Fruit fly (Drosophila melanogaster) whole organism, embryonic: ENCODE measurements around the gene CG8066.

ENCODE experiments used
- B-H2 ChIP-seq: fragments of 200-800 bp; sonication (Bioruptor generic); optimal IDR thresholded peaks from 2 replicates; lab custom pipeline; 2018; ENCODE audit warnings: missing biosample characterization, mild to moderate bottlenecking, missing genetic modification characterization
- BtbVII ChIP-seq: fragments of 200-800 bp; sonication (Bioruptor generic); optimal IDR thresholded peaks from 3 replicates; lab custom pipeline; 2017; ENCODE audit warnings: missing biosample characterization, mild to moderate bottlenecking, missing genetic modification characterization
- CG10431 ChIP-seq: fragments of 200-800 bp; sonication (Bioruptor generic); optimal IDR thresholded peaks from 3 replicates; lab custom pipeline; 2018; ENCODE audit warnings: missing biosample characterization, mild to moderate bottlenecking, missing genetic modification characterization
- CG10565 ChIP-seq: fragments of 200-800 bp; sonication (Bioruptor generic); optimal IDR thresholded peaks from 3 replicates; lab custom pipeline; 2016; ENCODE audit warnings: missing biosample characterization, mild to moderate bottlenecking, missing genetic modification characterization
- CG12071 ChIP-seq: fragments of 200-800 bp; sonication (Bioruptor generic); optimal IDR thresholded peaks from 3 replicates; lab custom pipeline; 2018; ENCODE audit warnings: missing biosample characterization, mild to moderate bottlenecking, missing genetic modification characterization
- CG12299 ChIP-seq: fragments of 200-800 bp; sonication (Bioruptor generic); optimal IDR thresholded peaks from 2 replicates; lab custom pipeline; 2018; ENCODE audit warnings: missing biosample characterization, mild to moderate bottlenecking, missing genetic modification characterization
- CG16815 ChIP-seq: fragments of 200-800 bp; sonication (Bioruptor generic); optimal IDR thresholded peaks from 3 replicates; lab custom pipeline; 2017; ENCODE audit warnings: missing biosample characterization, mild to moderate bottlenecking, missing genetic modification characterization
- CG1832 ChIP-seq: fragments of 200-800 bp; sonication (Bioruptor generic); optimal IDR thresholded peaks from 2 replicates; lab custom pipeline; 2017; ENCODE audit warnings: missing biosample characterization, mild to moderate bottlenecking, missing genetic modification characterization, inconsistent platforms
- CG34224 ChIP-seq: fragments of 200-800 bp; sonication (Bioruptor generic); IDR thresholded peaks from 3 replicates; pipeline ENCODE4 v1.3.6; 2022; ENCODE audit warnings: missing biosample characterization, missing genetic modification characterization; ENCODE audit not compliant: partially characterized antibody
- CG3847 ChIP-seq: fragments of 200-800 bp; sonication (Bioruptor generic); IDR thresholded peaks from 2 replicates; pipeline ENCODE4 v1.3.6; 2022; ENCODE audit warnings: missing biosample characterization, missing genetic modification characterization
- CG4854 ChIP-seq: fragments of 200-800 bp; sonication (Bioruptor generic); optimal IDR thresholded peaks from 2 replicates; lab custom pipeline; 2016; ENCODE audit warnings: missing biosample characterization, missing genetic modification characterization, inconsistent platforms
- CG6654 ChIP-seq: fragments of 200-800 bp; sonication (Bioruptor generic); optimal IDR thresholded peaks from 2 replicates; lab custom pipeline; 2017; ENCODE audit warnings: missing biosample characterization, mild to moderate bottlenecking, missing genetic modification characterization
- CG6689 ChIP-seq: fragments of 200-800 bp; sonication (Bioruptor generic); IDR thresholded peaks from 2 replicates; pipeline ENCODE4 v1.3.6; 2022; ENCODE audit warnings: missing biosample characterization, missing genetic modification characterization
- CG6813 ChIP-seq: fragments of 200-800 bp; sonication (Bioruptor generic); optimal IDR thresholded peaks from 2 replicates; lab custom pipeline; 2017; ENCODE audit warnings: missing biosample characterization, missing genetic modification characterization, mild to moderate bottlenecking, moderate library complexity, missing genetic modification reagents
- CG7372 ChIP-seq: fragments of 200-800 bp; sonication (Bioruptor generic); IDR thresholded peaks from 2 replicates; pipeline ENCODE4 v1.3.6; 2022; ENCODE audit warnings: missing biosample characterization, missing genetic modification characterization
- CG8281 ChIP-seq: fragments of 200-800 bp; sonication (Bioruptor generic); optimal IDR thresholded peaks from 2 replicates; lab custom pipeline; 2018; ENCODE audit warnings: missing biosample characterization, mild to moderate bottlenecking, missing genetic modification characterization, moderate library complexity
- CG9215 ChIP-seq: fragments of 200-800 bp; sonication (Bioruptor generic); IDR thresholded peaks from 2 replicates; pipeline ENCODE4 v1.3.6; 2022; ENCODE audit warnings: missing biosample characterization, missing genetic modification characterization
- CG9797 ChIP-seq: fragments of 200-800 bp; sonication (Bioruptor generic); optimal IDR thresholded peaks from 3 replicates; lab custom pipeline; 2018; ENCODE audit warnings: missing biosample characterization, mild to moderate bottlenecking, missing genetic modification characterization
- Deaf1 ChIP-seq: fragments of 200-800 bp; optimal IDR thresholded peaks from 3 replicates; lab custom pipeline; 2019; ENCODE audit warnings: missing biosample characterization, mild to moderate bottlenecking, missing genetic modification characterization, moderate library complexity
- E2f2 ChIP-seq: fragments of 200-800 bp; sonication (Bioruptor generic); IDR thresholded peaks from 2 replicates; pipeline ENCODE4 v1.3.6; 2022; ENCODE audit warnings: missing biosample characterization, missing genetic modification characterization
- GATAe ChIP-seq: fragments of 200-800 bp; sonication (Bioruptor generic); conservative IDR thresholded peaks from 2 replicates; pipeline ENCODE4 v1.3.6; 2022; ENCODE audit warnings: missing biosample characterization, missing genetic modification characterization
- HHEX ChIP-seq: fragments of 200-800 bp; sonication (Bioruptor generic); optimal IDR thresholded peaks from 3 replicates; lab custom pipeline; 2017; ENCODE audit warnings: missing biosample characterization, mild to moderate bottlenecking, missing genetic modification characterization, missing genetic modification reagents
- HLHmδ ChIP-seq: fragments of 200-800 bp; sonication (Bioruptor generic); optimal IDR thresholded peaks from 2 replicates; lab custom pipeline; 2018; ENCODE audit warnings: missing biosample characterization, mild to moderate bottlenecking, missing genetic modification characterization, moderate library complexity
- Lpt ChIP-seq: fragments of >200 bp; optimal IDR thresholded peaks from 2 replicates; lab custom pipeline; 2018; ENCODE audit warnings: missing biosample characterization, missing genetic modification characterization
- MESR4 ChIP-seq: fragments of 200-800 bp; sonication (Bioruptor generic); optimal IDR thresholded peaks from 2 replicates; lab custom pipeline; 2018; ENCODE audit warnings: missing biosample characterization, mild to moderate bottlenecking, missing genetic modification characterization, moderate library complexity
- NC2β ChIP-seq: fragments of 200-800 bp; sonication (Bioruptor generic); optimal IDR thresholded peaks from 2 replicates; lab custom pipeline; 2016; ENCODE audit warnings: missing biosample characterization, missing genetic modification characterization
- Sin3A ChIP-seq: fragments of >200 bp; optimal IDR thresholded peaks from 2 replicates; lab custom pipeline; 2018
- YL-1 ChIP-seq: fragments of 200-800 bp; sonication (Bioruptor generic); optimal IDR thresholded peaks from 3 replicates; lab custom pipeline; 2017; ENCODE audit warnings: missing biosample characterization, mild to moderate bottlenecking, missing genetic modification characterization
- ac ChIP-seq: fragments of 200-800 bp; sonication (Bioruptor generic); optimal IDR thresholded peaks from 3 replicates; lab custom pipeline; 2017; ENCODE audit warnings: missing biosample characterization, mild to moderate bottlenecking, missing genetic modification characterization
- bab2 ChIP-seq: fragments of 200-800 bp; sonication (Bioruptor generic); optimal IDR thresholded peaks from 2 replicates; lab custom pipeline; 2016; ENCODE audit warnings: missing biosample characterization, missing genetic modification characterization
- da ChIP-seq: fragments of 200-800 bp; sonication (Bioruptor generic); optimal IDR thresholded peaks from 2 replicates; lab custom pipeline; 2016; ENCODE audit warnings: missing biosample characterization, missing genetic modification characterization
- dati ChIP-seq: fragments of 200-800 bp; sonication (Bioruptor generic); IDR thresholded peaks from 2 replicates; pipeline ENCODE4 v1.3.6; 2022; ENCODE audit warnings: missing biosample characterization, missing genetic modification characterization
- dysf ChIP-seq: fragments of 200-800 bp; sonication (Bioruptor generic); IDR thresholded peaks from 3 replicates; pipeline ENCODE4 v1.3.6; 2022; ENCODE audit warnings: missing biosample characterization, missing genetic modification characterization
- ems ChIP-seq: fragments of 200-800 bp; sonication (Bioruptor generic); optimal IDR thresholded peaks from 3 replicates; lab custom pipeline; 2016; ENCODE audit warnings: missing biosample characterization, missing genetic modification characterization
- ewg ChIP-seq: fragments of 200-800 bp; sonication (Bioruptor generic); optimal IDR thresholded peaks from 3 replicates; lab custom pipeline; 2017; ENCODE audit warnings: mild to moderate bottlenecking, missing biosample characterization, missing genetic modification reagents, missing genetic modification characterization
- gsb ChIP-seq: fragments of 200-800 bp; sonication (Bioruptor generic); IDR thresholded peaks from 2 replicates; pipeline ENCODE4 v1.3.6; 2022; ENCODE audit warnings: missing biosample characterization, missing genetic modification characterization
- gt ChIP-seq: fragments of 200-800 bp; sonication (Bioruptor generic); IDR thresholded peaks from 2 replicates; pipeline ENCODE4 v1.3.6; 2022; ENCODE audit warnings: missing biosample characterization, missing genetic modification characterization
- hbn ChIP-seq: fragments of 200-800 bp; sonication (Bioruptor generic); IDR thresholded peaks from 2 replicates; pipeline ENCODE4 v1.3.6; 2022; ENCODE audit warnings: missing biosample characterization, missing genetic modification characterization; ENCODE audit not compliant: partially characterized antibody
- knrl ChIP-seq: fragments of 200-800 bp; sonication (Bioruptor generic); IDR thresholded peaks from 3 replicates; pipeline ENCODE4 v1.3.6; 2022; ENCODE audit warnings: missing biosample characterization, missing genetic modification characterization; ENCODE audit not compliant: partially characterized antibody
- mirr ChIP-seq: fragments of 200-800 bp; sonication (Bioruptor generic); optimal IDR thresholded peaks from 3 replicates; lab custom pipeline; 2018; ENCODE audit warnings: missing biosample characterization, mild to moderate bottlenecking, missing genetic modification characterization
- nau ChIP-seq: fragments of 200-800 bp; sonication (Bioruptor generic); optimal IDR thresholded peaks from 3 replicates; lab custom pipeline; 2017; ENCODE audit warnings: missing biosample characterization, mild to moderate bottlenecking, missing genetic modification characterization, missing genetic modification reagents
- org-1 ChIP-seq: fragments of 200-800 bp; sonication (Bioruptor generic); optimal IDR thresholded peaks from 2 replicates; lab custom pipeline; 2017; ENCODE audit warnings: missing biosample characterization, missing genetic modification characterization
- psq ChIP-seq: fragments of 200-800 bp; sonication (Bioruptor generic); optimal IDR thresholded peaks from 2 replicates; lab custom pipeline; 2017; ENCODE audit warnings: missing biosample characterization, missing genetic modification characterization
- rib ChIP-seq: fragments of 200-800 bp; sonication (Bioruptor generic); IDR thresholded peaks from 2 replicates; pipeline ENCODE4 v1.3.6; 2022; ENCODE audit warnings: missing biosample characterization, missing genetic modification characterization
- scrt ChIP-seq: fragments of 200-800 bp; sonication (Bioruptor generic); optimal IDR thresholded peaks from 2 replicates; lab custom pipeline; 2018; ENCODE audit warnings: missing biosample characterization, mild to moderate bottlenecking, missing genetic modification characterization, moderate library complexity
- slou ChIP-seq: fragments of 200-800 bp; sonication (Bioruptor generic); optimal IDR thresholded peaks from 3 replicates; lab custom pipeline; 2016; ENCODE audit warnings: missing biosample characterization, missing genetic modification characterization
- twi ChIP-seq: fragments of 200-800 bp; optimal IDR thresholded peaks from 2 replicates; lab custom pipeline; 2019; ENCODE audit warnings: missing biosample characterization, mild to moderate bottlenecking, missing genetic modification characterization, moderate library complexity
- wdn ChIP-seq: fragments of 200-800 bp; sonication (Bioruptor generic); IDR thresholded peaks from 2 replicates; pipeline ENCODE4 v1.3.6; 2022; ENCODE audit warnings: missing biosample characterization, missing genetic modification characterization
- wor ChIP-seq: fragments of 200-800 bp; sonication (Bioruptor generic); IDR thresholded peaks from 2 replicates; pipeline ENCODE4 v1.3.6; 2022; ENCODE audit warnings: missing biosample characterization, missing genetic modification characterization
- z ChIP-seq: fragments of 200-800 bp; sonication (Bioruptor generic); IDR thresholded peaks from 3 replicates; pipeline ENCODE4 v1.3.6; 2022; ENCODE audit warnings: missing biosample characterization, missing genetic modification characterization
- zfh2 ChIP-seq: fragments of 200-800 bp; sonication (Bioruptor generic); optimal IDR thresholded peaks from 2 replicates; lab custom pipeline; 2016; ENCODE audit warnings: missing biosample characterization, missing genetic modification characterization

Gene CG8066

DNA sequence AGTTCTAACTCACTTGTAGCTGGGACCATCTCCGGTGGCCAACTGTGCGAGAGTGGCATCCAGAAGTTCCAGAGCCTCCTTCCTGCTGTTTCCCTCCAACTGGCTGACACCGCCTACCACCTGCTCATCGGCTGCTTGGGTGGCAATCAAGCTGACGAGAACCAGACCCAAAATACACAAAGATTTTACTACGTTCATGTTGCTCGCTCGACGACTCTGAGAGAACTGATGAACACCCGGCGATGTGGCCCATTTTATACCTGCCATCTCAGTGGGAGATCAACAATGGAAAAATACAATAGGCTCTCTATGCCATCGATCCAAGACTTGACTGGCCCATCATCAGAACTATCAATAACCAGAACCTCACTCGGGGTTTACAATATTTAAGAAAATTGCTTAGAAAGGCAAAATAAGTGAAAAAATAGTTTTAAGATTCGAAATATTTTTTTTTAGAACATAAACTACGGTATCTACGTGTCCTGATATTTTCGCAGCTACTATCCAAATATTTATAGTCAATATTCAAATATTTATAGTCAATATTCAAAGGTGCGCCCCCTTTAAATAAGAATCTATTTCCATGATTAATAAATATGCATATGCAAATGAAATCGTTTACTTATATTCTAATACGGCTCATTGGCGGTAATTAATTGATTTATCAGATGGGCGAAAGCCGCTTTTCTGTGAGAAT, 912 bp upstream of the CG8066 start, which contains the start of gene Cys (continued):
- TF ChIP-seq CG16815 (GFP tag; lab: Kevin White, UChicago) (no peak), HHEX (GFP tag; lab: Kevin White, UChicago) (no peak), CG10565 (no peak), ac (peak; percentile 42), BtbVII (no peak), ewg (GFP tag; lab: Kevin White, UChicago) (no peak), scrt (GFP tag; lab: Kevin White, UChicago) (no peak), CG6689 (no peak), CG6813 (GFP tag; lab: Kevin White, UChicago) (peak; percentile 27), wor (GFP tag; lab: Robert Waterston, UW) (no peak), GATAe (GFP tag; lab: Robert Waterston, UW) (no peak), E2f2 (no peak), knrl (GFP tag; lab: Robert Waterston, UW) (no peak), CG9797 (GFP tag; lab: Kevin White, UChicago) (no peak), slou (GFP tag; lab: Kevin White, UChicago) (no peak), psq (GFP tag; lab: Kevin White, UChicago) (no peak), MESR4 (peak; percentile 26), CG12299 (tag; lab: Kevin White, UChicago) (no peak), dati (GFP tag; lab: Robert Waterston, UW) (no peak), CG6654 (no peak), CG12071 (GFP tag; lab: Kevin White, UChicago) (peak; percentile 5), CG1832 (GFP tag; lab: Kevin White, UChicago) (no peak), YL-1 (no peak), CG10431 (no peak), z (0 out of 3 replicates have a peak, but pooled peaks have one; percentile 61), Sin3A (lab: Kevin White, UChicago) (no peak), HLHmδ (GFP tag; lab: Kevin White, UChicago) (no peak), gsb (no peak), org-1 (GFP tag; lab: Kevin White, UChicago) (no peak), CG7372 (GFP tag; lab: Robert Waterston, UW) (no peak), Deaf1 (tag; lab: Kevin White, UChicago) (no peak), gt (no peak), zfh2 (GFP tag; lab: Kevin White, UChicago) (no peak), Lpt (GFP tag; lab: Kevin White, UChicago) (no peak), CG8281 (tag; lab: Kevin White, UChicago) (peak; percentile 55), ems (GFP tag; lab: Kevin White, UChicago) (no peak), nau (GFP tag; lab: Kevin White, UChicago) (no peak), twi (no peak), mirr (no peak), dysf (GFP tag; lab: Robert Waterston, UW) (no peak), CG9215 (GFP tag; lab: Robert Waterston, UW) (no peak), hbn (GFP tag; lab: Robert Waterston, UW) (no peak), NC2β (GFP tag; lab: Kevin White, UChicago) (no peak), CG34224 (GFP tag; lab: Robert Waterston, UW) (no peak; the same call in 2 of the 3 replicates), CG4854 (no peak), rib (GFP tag; lab: Robert Waterston, UW) (0 out of 2 replicates have a peak, but pooled peaks have one; percentile 31), bab2 (no peak), da (peak; percentile 42), wdn (GFP tag; lab: Robert Waterston, UW) (0 out of 2 replicates have a peak, but pooled peaks have one; percentile 28), B-H2 (peak; percentile 30), CG3847 (GFP tag; lab: Robert Waterston, UW) (peak; percentile 16; the same call in 1 of the 2 replicates)
